Worm (Caenorhabditis elegans) whole organism, midembryonic: ENCODE measurements around the gene K09A9.6.

Source experiments
- T22C8.4 ChIP-seq: fragments of 200-800 bp; sonication (Bioruptor generic); IDR thresholded peaks from 2 replicates; pipeline ENCODE4 v1.3.6; 2022; ENCODE audit warnings: missing genetic modification characterization, missing compliant biosample characterization
- cog-1 ChIP-seq: sonication (generic microtip); optimal IDR thresholded peaks from 2 replicates; lab custom pipeline; 2016; ENCODE audit warnings: missing genetic modification characterization, missing compliant biosample characterization
- flt-1 ChIP-seq: fragments of 200-800 bp; sonication (Bioruptor generic); IDR thresholded peaks from 2 replicates; pipeline ENCODE4 v1.3.6; 2022; ENCODE audit warnings: missing genetic modification characterization, missing compliant biosample characterization
- klf-2 ChIP-seq: fragments of 200-800 bp; sonication (Bioruptor generic); conservative IDR thresholded peaks from 2 replicates; pipeline ENCODE4 v1.3.6; 2022; ENCODE audit warnings: missing genetic modification reagents, missing genetic modification characterization, missing compliant biosample characterization
- med-1 ChIP-seq: sonication (generic microtip); optimal IDR thresholded peaks from 2 replicates; lab custom pipeline; 2017; ENCODE audit warnings: missing genetic modification characterization, mild to moderate bottlenecking, missing compliant biosample characterization, antibody characterized with exemption, missing genetic modification reagents; ENCODE audit not compliant: insufficient read depth
- ref-1 ChIP-seq: fragments of 200-800 bp; sonication (Bioruptor generic); conservative IDR thresholded peaks from 2 replicates; pipeline ENCODE4 v1.3.6; 2022; ENCODE audit warnings: missing genetic modification reagents, missing genetic modification characterization, missing compliant biosample characterization
- tab-1 ChIP-seq: fragments of 200-800 bp; sonication (Bioruptor generic); IDR thresholded peaks from 2 replicates; pipeline ENCODE4 v1.3.6; 2022; ENCODE audit warnings: missing genetic modification characterization, missing compliant biosample characterization
- ztf-23 ChIP-seq: fragments of 200-800 bp; sonication (Bioruptor generic); IDR thresholded peaks from 2 replicates; pipeline ENCODE4 v1.3.6; 2022; ENCODE audit warnings: missing genetic modification reagents, missing genetic modification characterization, missing compliant biosample characterization
- ztf-29 ChIP-seq: fragments of 200-800 bp; sonication (Bioruptor generic); IDR thresholded peaks from 2 replicates; pipeline ENCODE4 v1.3.6; 2022; ENCODE audit warnings: missing genetic modification reagents, missing genetic modification characterization, missing compliant biosample characterization

Gene K09A9.6

ce11 chrX:15576942-15577341, at the start of gene K09A9.6:
K09A9.6 (plus strand) TSS chrX:15577242.
- TF ChIP-seq T22C8.4 (GFP tag; lab: Robert Waterston, UW) = no peak
- no peak for TF ChIP-seq ztf-29 (GFP tag; lab: Robert Waterston, UW)
- no peak for TF ChIP-seq tab-1 (GFP tag; lab: Robert Waterston, UW)
- TF ChIP-seq flt-1 = no peak
- TF ChIP-seq klf-2 (GFP tag; lab: Robert Waterston, UW) = no peak
- TF ChIP-seq cog-1 = no peak
- TF ChIP-seq ztf-23 (GFP tag; lab: Robert Waterston, UW) = no peak
- TF ChIP-seq med-1 (GFP tag; lab: Kevin White, UChicago) = no peak

ce11 chrX:15528472-15528871, 48.6 kb upstream of the K09A9.6 start:
- no peak for TF ChIP-seq ref-1
- no peak for TF ChIP-seq T22C8.4 (GFP tag; lab: Robert Waterston, UW)
- no peak for TF ChIP-seq ztf-23 (GFP tag; lab: Robert Waterston, UW)
- no peak for TF ChIP-seq klf-2 (GFP tag; lab: Robert Waterston, UW)
- no peak for TF ChIP-seq tab-1 (GFP tag; lab: Robert Waterston, UW)
- no peak for TF ChIP-seq cog-1
- no peak for TF ChIP-seq med-1 (GFP tag; lab: Kevin White, UChicago)
- TF ChIP-seq ztf-29 (GFP tag; lab: Robert Waterston, UW) = no peak
- TF ChIP-seq flt-1 = no peak

- TF ChIP-seq flt-1 = no peak
- no peak for TF ChIP-seq med-1 (GFP tag; lab: Kevin White, UChicago)
- TF ChIP-seq T22C8.4 (GFP tag; lab: Robert Waterston, UW) = no peak
- TF ChIP-seq tab-1 (GFP tag; lab: Robert Waterston, UW) = no peak
- TF ChIP-seq cog-1 = no peak
- no peak for TF ChIP-seq klf-2 (GFP tag; lab: Robert Waterston, UW)
- TF ChIP-seq ztf-29 (GFP tag; lab: Robert Waterston, UW) = no peak
- TF ChIP-seq ztf-23 (GFP tag; lab: Robert Waterston, UW) = no peak
- no peak for TF ChIP-seq ref-1
Measured at ce11 chrX:15533260-15533659, 43.8 kb upstream of the K09A9.6 start.

ce11 chrX:15533847-15534246, 43.2 kb upstream of the K09A9.6 start:
- 0 out of 2 replicates have a peak, but pooled peaks have one; percentile 23 for TF ChIP-seq flt-1

- peak; percentile 13; the same call in 1 of the 2 replicates for TF ChIP-seq ztf-29 (GFP tag; lab: Robert Waterston, UW)
- TF ChIP-seq cog-1 = no peak
- no peak for TF ChIP-seq flt-1
- no peak for TF ChIP-seq med-1 (GFP tag; lab: Kevin White, UChicago)
Measured at ce11 chrX:15535190-15535636, 41.8 kb upstream of the K09A9.6 start.

- no peak for TF ChIP-seq tab-1 (GFP tag; lab: Robert Waterston, UW)
- TF ChIP-seq flt-1 = no peak
- TF ChIP-seq ztf-23 (GFP tag; lab: Robert Waterston, UW) = no peak
- no peak for TF ChIP-seq klf-2 (GFP tag; lab: Robert Waterston, UW)
- no peak for TF ChIP-seq ztf-29 (GFP tag; lab: Robert Waterston, UW)
- no peak for TF ChIP-seq ref-1
- no peak for TF ChIP-seq cog-1
- TF ChIP-seq T22C8.4 (GFP tag; lab: Robert Waterston, UW) = no peak
- no peak for TF ChIP-seq med-1 (GFP tag; lab: Kevin White, UChicago)
Measured at ce11 chrX:15536017-15536416, 41.0 kb upstream of the K09A9.6 start.

- no peak for TF ChIP-seq klf-2 (GFP tag; lab: Robert Waterston, UW)
Measured at ce11 chrX:15537362-15537761, 39.7 kb upstream of the K09A9.6 start, which contains the start of the genes olrn-1 and C02C6.14. olrn-1 (plus strand) TSS chrX:15537662. C02C6.14 (plus strand) TSS chrX:15537665.

- TF ChIP-seq flt-1 (no peak), med-1 (GFP tag; lab: Kevin White, UChicago) (no peak), ztf-23 (GFP tag; lab: Robert Waterston, UW) (no peak), ref-1 (no peak), ztf-29 (GFP tag; lab: Robert Waterston, UW) (no peak), tab-1 (GFP tag; lab: Robert Waterston, UW) (no peak), klf-2 (GFP tag; lab: Robert Waterston, UW) (no peak), cog-1 (no peak), T22C8.4 (GFP tag; lab: Robert Waterston, UW) (no peak)
Measured at ce11 chrX:15539299-15539698, 37.7 kb upstream of the K09A9.6 start.

ce11 chrX:15541437-15541836, 35.6 kb upstream of the K09A9.6 start:
- TF ChIP-seq ztf-23 (GFP tag; lab: Robert Waterston, UW) (no peak), ztf-29 (GFP tag; lab: Robert Waterston, UW) (no peak), klf-2 (GFP tag; lab: Robert Waterston, UW) (no peak), flt-1 (no peak), cog-1 (no peak), tab-1 (GFP tag; lab: Robert Waterston, UW) (no peak), med-1 (GFP tag; lab: Kevin White, UChicago) (no peak), T22C8.4 (GFP tag; lab: Robert Waterston, UW) (no peak), ref-1 (no peak)

- TF ChIP-seq klf-2 (GFP tag; lab: Robert Waterston, UW) (no peak), cog-1 (no peak), med-1 (GFP tag; lab: Kevin White, UChicago) (no peak), tab-1 (GFP tag; lab: Robert Waterston, UW) (no peak), ztf-29 (GFP tag; lab: Robert Waterston, UW) (no peak), flt-1 (no peak), ref-1 (no peak)
Measured at ce11 chrX:15544671-15545070, 32.4 kb upstream of the K09A9.6 start.

- TF ChIP-seq cog-1 (no peak), tab-1 (GFP tag; lab: Robert Waterston, UW) (no peak)
Measured at ce11 chrX:15545485-15545884, 31.6 kb upstream of the K09A9.6 start.
